Worm (Caenorhabditis elegans) whole organism, late embryonic: ENCODE measurements around the gene str-146.

Experiments
- F13H6.1 ChIP-seq: sonication (generic microtip); optimal IDR thresholded peaks from 2 replicates; lab custom pipeline; 2016; ENCODE audit warnings: missing genetic modification characterization, missing compliant biosample characterization
- K09A11.1 ChIP-seq: sonication (generic microtip); optimal IDR thresholded peaks from 2 replicates; lab custom pipeline; 2017; ENCODE audit warnings: antibody characterized with exemption, mild to moderate bottlenecking, missing genetic modification characterization, missing compliant biosample characterization; ENCODE audit not compliant: insufficient read depth
- T23F11.4 ChIP-seq: fragments of 200-800 bp; sonication (Bioruptor generic); optimal IDR thresholded peaks from 2 replicates; lab custom pipeline; 2018; ENCODE audit warnings: mild to moderate bottlenecking, missing genetic modification characterization, missing compliant biosample characterization
- ahr-1 ChIP-seq: sonication (generic microtip); optimal IDR thresholded peaks from 2 replicates; lab custom pipeline; 2016; ENCODE audit warnings: missing genetic modification characterization, missing compliant biosample characterization
- ceh-14 ChIP-seq: sonication (generic microtip); optimal IDR thresholded peaks from 2 replicates; lab custom pipeline; 2016; ENCODE audit warnings: missing genotype, missing genetic modification characterization, missing compliant biosample characterization
- ceh-18 ChIP-seq: sonication (generic microtip); optimal IDR thresholded peaks from 2 replicates; lab custom pipeline; 2016; ENCODE audit warnings: missing genetic modification characterization, missing compliant biosample characterization
- ceh-2 ChIP-seq: sonication (generic microtip); optimal IDR thresholded peaks from 2 replicates; lab custom pipeline; 2016; ENCODE audit warnings: missing genotype, missing genetic modification characterization, missing compliant biosample characterization
- ceh-22 ChIP-seq: sonication (generic microtip); optimal IDR thresholded peaks from 2 replicates; lab custom pipeline; 2017; ENCODE audit warnings: missing biosample characterization, missing genetic modification characterization
- ceh-24 ChIP-seq: sonication (generic microtip); optimal IDR thresholded peaks from 2 replicates; lab custom pipeline; 2016; ENCODE audit warnings: mild to moderate bottlenecking, missing genetic modification characterization, missing compliant biosample characterization
- ceh-30 ChIP-seq: fragments of 150-350 bp; optimal IDR thresholded peaks from 2 replicates; lab custom pipeline; 2014; ENCODE audit warnings: missing biosample characterization, missing genetic modification characterization
- ceh-34 ChIP-seq: sonication (generic microtip); optimal IDR thresholded peaks from 2 replicates; lab custom pipeline; 2016; ENCODE audit warnings: mild to moderate bottlenecking, missing genetic modification characterization, missing compliant biosample characterization
- ceh-6 ChIP-seq: fragments of 200-800 bp; sonication (Bioruptor generic); optimal IDR thresholded peaks from 2 replicates; lab custom pipeline; 2018; ENCODE audit warnings: mild to moderate bottlenecking, missing genetic modification characterization, missing compliant biosample characterization
- che-1 ChIP-seq: sonication (generic microtip); optimal IDR thresholded peaks from 2 replicates; lab custom pipeline; 2016; ENCODE audit warnings: mild to moderate bottlenecking, missing genetic modification characterization, missing compliant biosample characterization
- elt-2 ChIP-seq: sonication (generic microtip); optimal IDR thresholded peaks from 2 replicates; lab custom pipeline; 2016; ENCODE audit warnings: missing genetic modification reagents, missing genetic modification characterization, missing compliant biosample characterization
- elt-4 ChIP-seq: sonication (generic microtip); optimal IDR thresholded peaks from 2 replicates; lab custom pipeline; 2016; ENCODE audit warnings: missing genetic modification characterization, missing compliant biosample characterization
- ets-4 ChIP-seq: sonication (generic microtip); optimal IDR thresholded peaks from 2 replicates; lab custom pipeline; 2016; ENCODE audit warnings: missing genetic modification characterization, missing compliant biosample characterization
- eyg-1 ChIP-seq: sonication (generic microtip); optimal IDR thresholded peaks from 2 replicates; lab custom pipeline; 2016; ENCODE audit warnings: missing genotype, missing genetic modification characterization, missing compliant biosample characterization
- fax-1 ChIP-seq: sonication (generic microtip); optimal IDR thresholded peaks from 2 replicates; lab custom pipeline; 2016; ENCODE audit warnings: missing genotype, missing genetic modification characterization, missing compliant biosample characterization
- fkh-6 ChIP-seq: sonication (generic microtip); optimal IDR thresholded peaks from 2 replicates; lab custom pipeline; 2016; ENCODE audit warnings: missing genetic modification characterization, missing compliant biosample characterization
- gmeb-2 ChIP-seq: sonication (generic microtip); optimal IDR thresholded peaks from 2 replicates; lab custom pipeline; 2016; ENCODE audit warnings: missing genetic modification characterization, inconsistent platforms, missing compliant biosample characterization
- hlh-13 ChIP-seq: fragments of 200-800 bp; sonication (Bioruptor generic); optimal IDR thresholded peaks from 2 replicates; lab custom pipeline; 2018; ENCODE audit warnings: mild to moderate bottlenecking, missing genetic modification characterization, missing compliant biosample characterization
- hlh-30 ChIP-seq: sonication (generic microtip); optimal IDR thresholded peaks from 2 replicates; lab custom pipeline; 2017; ENCODE audit warnings: antibody characterized with exemption, missing genetic modification characterization, missing compliant biosample characterization; ENCODE audit not compliant: insufficient read depth
- hlh-6 ChIP-seq: sonication (generic microtip); optimal IDR thresholded peaks from 2 replicates; lab custom pipeline; 2016; ENCODE audit warnings: missing genotype, missing genetic modification characterization, missing compliant biosample characterization
- hlh-8 ChIP-seq: sonication (generic microtip); optimal IDR thresholded peaks from 2 replicates; lab custom pipeline; 2016; ENCODE audit warnings: missing genotype, missing genetic modification characterization, missing compliant biosample characterization
- lim-6 ChIP-seq: sonication (generic microtip); optimal IDR thresholded peaks from 2 replicates; lab custom pipeline; 2016; ENCODE audit warnings: missing genetic modification characterization, missing compliant biosample characterization
- nfya-1 ChIP-seq: sonication (generic microtip); optimal IDR thresholded peaks from 2 replicates; lab custom pipeline; 2017; ENCODE audit warnings: missing genetic modification characterization, mild to moderate bottlenecking, missing compliant biosample characterization, antibody characterized with exemption, moderate library complexity
- nhr-11 ChIP-seq: fragments of 150-350 bp; optimal IDR thresholded peaks from 2 replicates; lab custom pipeline; 2014; ENCODE audit warnings: missing biosample characterization, missing genetic modification characterization
- nhr-232 ChIP-seq: sonication (generic microtip); optimal IDR thresholded peaks from 2 replicates; lab custom pipeline; 2016; ENCODE audit warnings: missing genetic modification characterization, missing compliant biosample characterization
- npax-4 ChIP-seq: sonication (generic microtip); optimal IDR thresholded peaks from 2 replicates; lab custom pipeline; 2016; ENCODE audit warnings: missing genetic modification characterization, missing compliant biosample characterization
- odd-2 ChIP-seq: sonication (generic microtip); optimal IDR thresholded peaks from 2 replicates; lab custom pipeline; 2017; ENCODE audit warnings: antibody characterized with exemption, mild to moderate bottlenecking, missing genetic modification characterization, missing compliant biosample characterization
- pax-1 ChIP-seq: fragments of 150-350 bp; optimal IDR thresholded peaks from 2 replicates; lab custom pipeline; 2014; ENCODE audit warnings: missing biosample characterization, missing genetic modification characterization
- pros-1 ChIP-seq: fragments of 150-350 bp; optimal IDR thresholded peaks from 2 replicates; lab custom pipeline; 2014; ENCODE audit warnings: missing biosample characterization, missing genetic modification reagents, missing genetic modification characterization
- sdc-2 ChIP-seq: sonication (generic microtip); optimal IDR thresholded peaks from 2 replicates; lab custom pipeline; 2016; ENCODE audit warnings: missing genotype, missing genetic modification characterization, missing compliant biosample characterization
- sox-2 ChIP-seq: fragments of 200-800 bp; sonication (Bioruptor generic); IDR thresholded peaks from 2 replicates; pipeline ENCODE4 v1.3.6; 2022; ENCODE audit warnings: missing genetic modification reagents, missing genetic modification characterization, missing compliant biosample characterization
- sox-4 ChIP-seq: sonication (generic microtip); optimal IDR thresholded peaks from 2 replicates; lab custom pipeline; 2017; ENCODE audit warnings: mild to moderate bottlenecking, missing genetic modification characterization, inconsistent platforms, missing compliant biosample characterization
- syd-9 ChIP-seq: sonication (generic microtip); optimal IDR thresholded peaks from 2 replicates; lab custom pipeline; 2016; ENCODE audit warnings: mild to moderate bottlenecking, missing genetic modification characterization, moderate library complexity, missing compliant biosample characterization
- tbx-2 ChIP-seq: sonication (generic microtip); optimal IDR thresholded peaks from 2 replicates; lab custom pipeline; 2016; ENCODE audit warnings: missing genetic modification characterization, missing compliant biosample characterization
- tbx-7 ChIP-seq: sonication (generic microtip); optimal IDR thresholded peaks from 2 replicates; lab custom pipeline; 2016; ENCODE audit warnings: missing genotype, missing genetic modification characterization, missing compliant biosample characterization
- ttx-3 ChIP-seq: sonication (generic microtip); optimal IDR thresholded peaks from 2 replicates; lab custom pipeline; 2016; ENCODE audit warnings: missing genetic modification reagents, missing genetic modification characterization, missing compliant biosample characterization
- unc-86 ChIP-seq: sonication (generic microtip); optimal IDR thresholded peaks from 2 replicates; lab custom pipeline; 2016; ENCODE audit warnings: missing genetic modification characterization, missing compliant biosample characterization
- zip-5 ChIP-seq: sonication (generic microtip); optimal IDR thresholded peaks from 2 replicates; lab custom pipeline; 2016; ENCODE audit warnings: missing genetic modification characterization, missing compliant biosample characterization
- ztf-16 ChIP-seq: sonication (generic microtip); optimal IDR thresholded peaks from 2 replicates; lab custom pipeline; 2017; ENCODE audit warnings: missing genetic modification characterization, missing compliant biosample characterization

str-146 gene

ce11 chrV:8081579-8081978 lies 13.7 kb downstream of the str-146 start, which contains the start of gene str-131:
Gene str-131 (minus strand): TSS chrV:8081679.
- no peak for TF ChIP-seq tbx-2 (tag; lab: Kevin White, UChicago)

ce11 chrV:8079813-8080212 lies 15.5 kb downstream of the str-146 start:
- TF ChIP-seq ets-4 = no peak
- no peak for TF ChIP-seq syd-9
- TF ChIP-seq ceh-22 (tag; lab: Kevin White, UChicago) = no peak
- TF ChIP-seq npax-4 (tag; lab: Kevin White, UChicago) = no peak
- no peak for TF ChIP-seq T23F11.4 (GFP tag; lab: Kevin White, UChicago)
- TF ChIP-seq nfya-1 (tag; lab: Kevin White, UChicago) = no peak
- TF ChIP-seq ceh-24 (tag; lab: Kevin White, UChicago) = no peak
- TF ChIP-seq che-1 (tag; lab: Kevin White, UChicago) = no peak
- TF ChIP-seq hlh-13 (GFP tag; lab: Kevin White, UChicago) = no peak
- no peak for TF ChIP-seq hlh-30
- TF ChIP-seq sdc-2 (tag; lab: Kevin White, UChicago) = no peak
- no peak for TF ChIP-seq pros-1 (tag; lab: Kevin White, UChicago)
- no peak for TF ChIP-seq lim-6 (tag; lab: Kevin White, UChicago)
- TF ChIP-seq, all 69 proteins: peak for 0

ce11 chrV:8075712-8076111 lies 19.6 kb downstream of the str-146 start, which contains the start of gene catp-3:
Gene catp-3 (plus strand): TSS chrV:8076012.
- no peak for TF ChIP-seq ceh-14
- TF ChIP-seq fkh-6 (tag; lab: Kevin White, UChicago) = no peak
- TF ChIP-seq elt-2 = no peak

DNA sequence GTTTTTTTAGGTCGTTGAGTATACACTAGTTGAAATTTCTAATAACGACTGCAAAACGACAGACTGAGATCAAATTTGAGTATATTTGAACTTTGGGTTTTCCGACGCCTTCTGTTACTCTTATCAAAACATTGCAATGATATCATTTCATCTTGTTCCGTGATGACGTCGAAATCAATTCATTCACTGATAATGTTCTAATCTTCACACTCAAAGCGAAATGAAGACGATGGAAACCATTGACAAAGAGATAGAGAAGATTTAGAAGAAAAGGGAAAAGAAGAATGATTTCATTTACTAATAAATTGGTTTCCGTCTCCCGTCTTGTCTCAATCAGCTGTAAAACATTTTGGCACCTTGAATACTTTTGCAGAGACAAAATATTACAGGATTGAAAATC lies 22.1 kb downstream of the str-146 start:
- TF ChIP-seq gmeb-2 (tag; lab: Kevin White, UChicago) (no peak), ztf-16 (tag; lab: Kevin White, UChicago) (no peak), fax-1 (tag; lab: Kevin White, UChicago) (no peak), T23F11.4 (GFP tag; lab: Kevin White, UChicago) (no peak), hlh-6 (tag; lab: Kevin White, UChicago) (no peak), eyg-1 (tag; lab: Kevin White, UChicago) (no peak), sdc-2 (tag; lab: Kevin White, UChicago) (no peak), unc-86 (no peak), ceh-30 (tag; lab: Kevin White, UChicago) (no peak), K09A11.1 (tag; lab: Kevin White, UChicago) (no peak), sox-4 (tag; lab: Kevin White, UChicago) (no peak), elt-4 (tag; lab: Kevin White, UChicago) (no peak), ceh-14 (no peak), ets-4 (no peak), ceh-2 (tag; lab: Kevin White, UChicago) (no peak), ahr-1 (tag; lab: Kevin White, UChicago) (no peak), tbx-7 (tag; lab: Kevin White, UChicago) (no peak), npax-4 (tag; lab: Kevin White, UChicago) (no peak), nhr-232 (no peak), pros-1 (tag; lab: Kevin White, UChicago) (no peak)
- TF ChIP-seq, all 69 proteins: peak for 0

DNA sequence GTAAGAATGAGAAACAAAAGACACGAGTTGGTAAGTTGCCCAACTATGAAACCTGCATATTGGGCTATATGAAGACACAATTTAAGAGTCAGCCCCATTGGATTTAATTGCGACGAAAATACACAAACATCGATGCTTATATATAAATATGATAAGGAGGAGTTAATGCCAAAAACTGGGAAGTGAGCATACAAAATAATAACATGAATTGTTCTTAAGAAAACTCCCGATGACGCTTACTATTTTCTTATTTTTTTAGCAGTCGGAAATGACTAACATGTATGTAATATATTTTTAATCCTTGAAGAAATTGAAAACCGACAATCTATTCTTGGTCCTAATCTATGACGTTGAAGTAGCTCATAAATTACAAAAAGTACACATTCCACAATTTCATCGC lies 23.2 kb downstream of the str-146 start, which contains the start of gene str-144:
str-144 (minus strand) TSS at position 101 of the 400 bp plus-strand sequence.
- TF ChIP-seq che-1 (tag; lab: Kevin White, UChicago) (no peak), ceh-6 (GFP tag; lab: Kevin White, UChicago) (no peak), sox-2 (GFP tag; lab: Robert Waterston, UW) (no peak), odd-2 (tag; lab: Kevin White, UChicago) (no peak), nhr-11 (tag; lab: Kevin White, UChicago) (no peak), F13H6.1 (tag; lab: Kevin White, UChicago) (no peak), ceh-34 (tag; lab: Kevin White, UChicago) (no peak), hlh-30 (no peak), ttx-3 (no peak), ceh-24 (tag; lab: Kevin White, UChicago) (no peak), pax-1 (tag; lab: Kevin White, UChicago) (no peak), zip-5 (tag; lab: Kevin White, UChicago) (no peak), ceh-18 (no peak), T23F11.4 (GFP tag; lab: Kevin White, UChicago) (no peak), hlh-8 (tag; lab: Kevin White, UChicago) (no peak), elt-2 (no peak)
